Fruit fly (Drosophila melanogaster) whole organism, prepupa: ENCODE results near the gene obst-H.

Experiments used
- CG10631 ChIP-seq: fragments of 200-800 bp; sonication (Bioruptor generic); optimal IDR thresholded peaks from 2 replicates; lab custom pipeline; 2016; ENCODE audit warnings: missing biosample characterization, missing genetic modification characterization
- CG11294 ChIP-seq: fragments of 200-800 bp; sonication (Bioruptor generic); IDR thresholded peaks from 2 replicates; pipeline ENCODE4 v1.3.6; 2022; ENCODE audit warnings: missing biosample characterization, missing genetic modification characterization
- CG11902 ChIP-seq: fragments of 200-800 bp; sonication (Bioruptor generic); optimal IDR thresholded peaks from 3 replicates; lab custom pipeline; 2016; ENCODE audit warnings: missing biosample characterization, missing genetic modification characterization
- CG15336 ChIP-seq: fragments of 200-800 bp; sonication (Bioruptor generic); IDR thresholded peaks from 2 replicates; pipeline ENCODE4 v1.3.6; 2022; ENCODE audit warnings: missing biosample characterization, missing genetic modification characterization
- CG1621 ChIP-seq: fragments of 200-800 bp; sonication (Bioruptor generic); optimal IDR thresholded peaks from 3 replicates; lab custom pipeline; 2018; ENCODE audit warnings: missing biosample characterization, mild to moderate bottlenecking, missing genetic modification characterization
- CG16779 ChIP-seq: fragments of 200-800 bp; sonication (Bioruptor generic); optimal IDR thresholded peaks from 3 replicates; lab custom pipeline; 2017; ENCODE audit warnings: missing biosample characterization, mild to moderate bottlenecking, missing genetic modification characterization
- CG34406 ChIP-seq: fragments of 200-800 bp; sonication (Bioruptor generic); optimal IDR thresholded peaks from 3 replicates; lab custom pipeline; 2016; ENCODE audit warnings: missing biosample characterization, missing genetic modification characterization
- CG3919 ChIP-seq: fragments of 200-800 bp; sonication (Bioruptor generic); optimal IDR thresholded peaks from 3 replicates; lab custom pipeline; 2016; ENCODE audit warnings: missing biosample characterization, missing genetic modification characterization
- CG4318 ChIP-seq: fragments of 200-800 bp; sonication (Bioruptor generic); optimal IDR thresholded peaks from 3 replicates; lab custom pipeline; 2017; ENCODE audit warnings: missing biosample characterization, mild to moderate bottlenecking, missing genetic modification characterization
- CG6163 ChIP-seq: fragments of 200-800 bp; sonication (Bioruptor generic); IDR thresholded peaks from 3 replicates; pipeline ENCODE4 v1.3.6; 2022; ENCODE audit warnings: missing biosample characterization, missing genetic modification characterization
- CG6276 ChIP-seq: fragments of 200-800 bp; sonication (Bioruptor generic); optimal IDR thresholded peaks from 2 replicates; lab custom pipeline; 2017; ENCODE audit warnings: missing biosample characterization, mild to moderate bottlenecking, missing genetic modification characterization
- CG6792 ChIP-seq: fragments of 200-800 bp; sonication (Bioruptor generic); optimal IDR thresholded peaks from 3 replicates; lab custom pipeline; 2016; ENCODE audit warnings: missing biosample characterization, missing genetic modification characterization
- CG6854 ChIP-seq: fragments of 200-800 bp; sonication (Bioruptor generic); optimal IDR thresholded peaks from 2 replicates; lab custom pipeline; 2017; ENCODE audit warnings: missing biosample characterization, mild to moderate bottlenecking, missing genetic modification characterization
- CG7368 ChIP-seq: fragments of 200-800 bp; sonication (Bioruptor generic); optimal IDR thresholded peaks from 3 replicates; lab custom pipeline; 2016; ENCODE audit warnings: missing biosample characterization, missing genetic modification characterization
- CG8319 ChIP-seq: fragments of 200-800 bp; sonication (Bioruptor generic); optimal IDR thresholded peaks from 3 replicates; lab custom pipeline; 2016; ENCODE audit warnings: missing biosample characterization, missing genetic modification characterization
- Eip75B ChIP-seq: fragments of 200-800 bp; sonication (Bioruptor generic); optimal IDR thresholded peaks from 3 replicates; lab custom pipeline; 2016; ENCODE audit warnings: missing biosample characterization, missing genetic modification characterization
- Eip78C ChIP-seq: fragments of 200-800 bp; sonication (Bioruptor generic); peaks from one replicate; lab custom pipeline; 2016; ENCODE audit warnings: missing biosample characterization, missing genetic modification characterization
- Eip93F ChIP-seq: fragments of 200-800 bp; sonication (Bioruptor generic); optimal IDR thresholded peaks from 2 replicates; lab custom pipeline; 2016; ENCODE audit warnings: missing biosample characterization, mild to moderate bottlenecking, missing genetic modification characterization
- Ets96B ChIP-seq: fragments of 200-800 bp; optimal IDR thresholded peaks from 2 replicates; lab custom pipeline; 2019; ENCODE audit warnings: missing biosample characterization, mild to moderate bottlenecking, missing genetic modification characterization, moderate library complexity
- Hr38 ChIP-seq: sonication (Bioruptor generic); optimal IDR thresholded peaks from 2 replicates; lab custom pipeline; 2016; ENCODE audit warnings: missing biosample characterization, missing genetic modification characterization
- Hr39 ChIP-seq: fragments of 200-800 bp; sonication (Bioruptor generic); optimal IDR thresholded peaks from 2 replicates; lab custom pipeline; 2016; ENCODE audit warnings: missing biosample characterization, missing genetic modification characterization
- Met ChIP-seq: fragments of 200-800 bp; sonication (Bioruptor generic); optimal IDR thresholded peaks from 3 replicates; lab custom pipeline; 2016; ENCODE audit warnings: missing biosample characterization, missing genetic modification characterization
- Sox14 ChIP-seq: fragments of 200-800 bp; sonication (Bioruptor generic); optimal IDR thresholded peaks from 3 replicates; lab custom pipeline; 2016; ENCODE audit warnings: missing biosample characterization, missing genetic modification characterization
- Sox15 ChIP-seq: fragments of 200-800 bp; sonication (Bioruptor generic); optimal IDR thresholded peaks from 3 replicates; lab custom pipeline; 2016; ENCODE audit warnings: missing biosample characterization, missing genetic modification characterization
- acj6 ChIP-seq: fragments of 200-800 bp; sonication (Bioruptor generic); optimal IDR thresholded peaks from 3 replicates; lab custom pipeline; 2016; ENCODE audit warnings: missing biosample characterization, missing genetic modification characterization
- cyc ChIP-seq: fragments of 200-800 bp; sonication (Bioruptor generic); optimal IDR thresholded peaks from 3 replicates; lab custom pipeline; 2016; ENCODE audit warnings: missing biosample characterization, missing genetic modification characterization
- dac ChIP-seq: fragments of 200-800 bp; sonication (Bioruptor generic); optimal IDR thresholded peaks from 2 replicates; lab custom pipeline; 2017; ENCODE audit warnings: missing biosample characterization, mild to moderate bottlenecking, missing genetic modification characterization
- eg ChIP-seq: fragments of 200-800 bp; sonication (Bioruptor generic); IDR thresholded peaks from 3 replicates; pipeline ENCODE4 v1.3.6; 2022; ENCODE audit warnings: missing biosample characterization, missing genetic modification characterization
- esn ChIP-seq: fragments of 200-800 bp; sonication (Bioruptor generic); optimal IDR thresholded peaks from 2 replicates; lab custom pipeline; 2016; ENCODE audit warnings: missing biosample characterization, mild to moderate bottlenecking, missing genetic modification characterization, moderate library complexity
- fkh ChIP-seq: fragments of 200-800 bp; sonication (Bioruptor generic); optimal IDR thresholded peaks from 3 replicates; lab custom pipeline; 2017; ENCODE audit warnings: missing biosample characterization, mild to moderate bottlenecking, missing genetic modification characterization, moderate library complexity
- lz ChIP-seq: fragments of 200-800 bp; sonication (Bioruptor generic); optimal IDR thresholded peaks from 3 replicates; lab custom pipeline; 2016; ENCODE audit warnings: missing biosample characterization, missing genetic modification characterization
- ss ChIP-seq, 2 experiments: fragments of 200-800 bp; sonication (Bioruptor generic); optimal IDR thresholded peaks; 2 replicates in 1 of 2; 3 replicates in 1 of 2; lab custom pipeline; 2017 to 2018; ENCODE audit warnings: mild to moderate bottlenecking in 2 of 2, missing biosample characterization in 2 of 2, missing genetic modification characterization in 2 of 2, moderate library complexity in 1 of 2
- svp ChIP-seq: fragments of 200-800 bp; sonication (Bioruptor generic); peaks from one replicate; lab custom pipeline; 2016; ENCODE audit warnings: missing biosample characterization, missing genetic modification characterization
- topi ChIP-seq: fragments of 200-800 bp; sonication (Bioruptor generic); optimal IDR thresholded peaks from 3 replicates; lab custom pipeline; 2016; ENCODE audit warnings: missing biosample characterization, missing genetic modification characterization
- vri ChIP-seq: fragments of 200-800 bp; sonication (Bioruptor generic); optimal IDR thresholded peaks from 3 replicates; lab custom pipeline; 2016; ENCODE audit warnings: missing biosample characterization, mild to moderate bottlenecking, missing genetic modification characterization

The obst-H gene

dm6 chr3L:15529143-15529542, at the start of gene obst-H:
TSS of gene obst-H (minus strand) at chr3L:15529243.
- TF ChIP-seq CG34406 (GFP tag; lab: Kevin White, UChicago) (no peak), CG7368 (GFP tag; lab: Kevin White, UChicago) (no peak), Hr39 (GFP tag; lab: Kevin White, UChicago) (no peak), Hr38 (no peak), CG11294 (GFP tag; lab: Robert Waterston, UW) (no peak), CG6163 (no peak), acj6 (GFP tag; lab: Kevin White, UChicago) (no peak), Met (GFP tag; lab: Kevin White, UChicago) (no peak), cyc (no peak), fkh (GFP tag; lab: Kevin White, UChicago) (no peak), vri (GFP tag; lab: Kevin White, UChicago) (no peak), Eip75B (GFP tag; lab: Kevin White, UChicago) (no peak), ss (GFP tag; optimal IDR thresholded peaks at IDR 0.05; lab: Kevin White, UChicago) (no peak), lz (GFP tag; lab: Kevin White, UChicago) (no peak), Eip93F (GFP tag; lab: Kevin White, UChicago) (no peak)

dm6 chr3L:15576357-15576756, 47.3 kb upstream of the obst-H start, which contains the start of gene Ufsp2:
TSS of gene Ufsp2 (plus strand) at chr3L:15576570.
- TF ChIP-seq CG15336, result no peak
- TF ChIP-seq CG10631 (GFP tag; lab: Kevin White, UChicago), result no peak
- TF ChIP-seq dac (GFP tag; lab: Kevin White, UChicago), result no peak
- no peak for TF ChIP-seq CG4318 (GFP tag; lab: Kevin White, UChicago)
- TF ChIP-seq Ets96B, result no peak
- no peak for TF ChIP-seq Hr39 (GFP tag; lab: Kevin White, UChicago)
- TF ChIP-seq CG6792 (GFP tag; lab: Kevin White, UChicago), result no peak
- TF ChIP-seq CG11294 (GFP tag; lab: Robert Waterston, UW), result no peak

dm6 chr3L:15570571-15570970, 41.5 kb upstream of the obst-H start:
- TF ChIP-seq svp (GFP tag; lab: Kevin White, UChicago), result peak; percentile 94
- no peak for TF ChIP-seq Sox14 (GFP tag; lab: Kevin White, UChicago)
- TF ChIP-seq, all 60 proteins: peak for 1

DNA sequence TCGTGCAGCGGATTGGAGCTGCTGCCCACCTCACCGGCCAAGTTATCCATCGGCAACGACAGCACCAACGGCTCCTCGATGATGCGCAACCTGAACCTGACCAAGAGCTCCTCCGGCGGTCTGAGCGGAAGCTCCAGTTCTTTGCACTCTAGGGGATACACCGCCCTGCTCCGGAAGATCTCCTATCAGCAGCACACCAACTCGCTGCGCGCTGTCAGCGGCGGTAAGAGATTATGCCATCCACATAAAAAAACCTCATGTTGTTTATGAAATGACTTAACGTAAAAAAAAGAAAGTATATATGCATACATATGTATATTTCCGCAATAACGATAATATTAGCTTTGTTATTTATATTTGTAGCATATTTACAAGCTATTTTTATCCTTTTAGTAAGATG, 39.7 kb upstream of the obst-H start:
- TF ChIP-seq svp (GFP tag; lab: Kevin White, UChicago) (peak; percentile 84), Sox15 (no peak), CG4318 (GFP tag; lab: Kevin White, UChicago) (no peak)

- TF ChIP-seq svp (GFP tag; lab: Kevin White, UChicago) (peak; percentile 65), CG11902 (GFP tag; lab: Kevin White, UChicago) (no peak), CG4318 (GFP tag; lab: Kevin White, UChicago) (no peak), Eip78C (GFP tag; lab: Kevin White, UChicago) (peak; percentile 84), topi (peak; percentile 1), cyc (no peak), CG8319 (GFP tag; lab: Kevin White, UChicago) (peak; percentile 76), esn (GFP tag; lab: Kevin White, UChicago) (peak; percentile 6), CG15336 (no peak), eg (GFP tag; lab: Robert Waterston, UW) (peak; percentile 6; the same call in 1 of the 3 replicates), CG6276 (no peak), CG1621 (tag; lab: Kevin White, UChicago) (no peak), CG34406 (GFP tag; lab: Kevin White, UChicago) (peak; percentile 38), Met (GFP tag; lab: Kevin White, UChicago) (no peak), fkh (GFP tag; lab: Kevin White, UChicago) (peak; percentile 100), Ets96B (no peak), CG11294 (GFP tag; lab: Robert Waterston, UW) (no peak), CG16779 (peak; percentile 51), CG3919 (GFP tag; lab: Kevin White, UChicago) (no peak), vri (GFP tag; lab: Kevin White, UChicago) (peak; percentile 71), CG10631 (GFP tag; lab: Kevin White, UChicago) (no peak), CG6854 (peak; percentile 13), Eip93F (GFP tag; lab: Kevin White, UChicago) (no peak), Eip75B (GFP tag; lab: Kevin White, UChicago) (no peak), Sox14 (GFP tag; lab: Kevin White, UChicago) (peak; percentile 45), CG6163 (peak; percentile 61; the same call in 2 of the 3 replicates), ss (GFP tag; optimal IDR thresholded peaks at IDR 0.05; lab: Kevin White, UChicago) (peak in 1 of 2 experiments; percentile 32)
Observed at dm6 chr3L:15566484-15566955, 37.5 kb upstream of the obst-H start.
